Worm (Caenorhabditis elegans) whole organism, L1 larva: ENCODE measurements around the gene T06D4.6.

ENCODE experiments used
- ama-1 ChIP-seq: fragments of 150-350 bp; optimal IDR thresholded peaks from 2 replicates; lab custom pipeline; 2014
- dpl-1 ChIP-seq, 3 experiments: fragments of 150-350 bp in 2 of 3; sonication (generic microtip) in 1 of 3; optimal IDR thresholded peaks; 2 replicates each; lab custom pipeline; 2014 to 2017; ENCODE audit warnings: missing biosample characterization in 3 of 3, missing genetic modification characterization in 3 of 3, missing genetic modification reagents in 3 of 3
- mab-9 ChIP-seq: fragments of 200-800 bp; sonication (Bioruptor generic); IDR thresholded peaks from 2 replicates; pipeline ENCODE4 v1.3.6; 2022; ENCODE audit warnings: missing genetic modification reagents, missing genetic modification characterization, missing compliant biosample characterization
- pag-3 ChIP-seq: sonication (generic microtip); optimal IDR thresholded peaks from 2 replicates; lab custom pipeline; 2017; ENCODE audit warnings: missing genetic modification characterization, mild to moderate bottlenecking, missing compliant biosample characterization, antibody characterized with exemption, borderline replicate concordance; ENCODE audit not compliant: insufficient read depth

- no peak for TF ChIP-seq ama-1 (lab: Kevin White, UChicago)
- no peak for TF ChIP-seq mab-9
- TF ChIP-seq dpl-1 (GFP tag; optimal IDR thresholded peaks at IDR 0.05; lab: Kevin White, UChicago) = no peak
- TF ChIP-seq pag-3 (tag; lab: Kevin White, UChicago) = no peak
Observed at ce11 chrII:3403535-3403934, 16.1 kb upstream of the T06D4.6 start, which contains the start of gene nep-8.
